Fruit fly (Drosophila melanogaster) whole organism, embryonic: ENCODE data around the gene CG15912.

ENCODE experiments used
- Atf6 ChIP-seq: fragments of 200-800 bp; sonication (Bioruptor generic); IDR thresholded peaks from 2 replicates; pipeline ENCODE4 v1.3.6; 2022; ENCODE audit warnings: missing biosample characterization, missing genetic modification characterization
- CG10209 ChIP-seq: fragments of 200-800 bp; sonication (Bioruptor generic); optimal IDR thresholded peaks from 3 replicates; lab custom pipeline; 2017; ENCODE audit warnings: missing biosample characterization, mild to moderate bottlenecking, missing genetic modification characterization, missing genetic modification reagents
- CG10267 ChIP-seq: fragments of 200-800 bp; sonication (Bioruptor generic); optimal IDR thresholded peaks from 2 replicates; lab custom pipeline; 2018; ENCODE audit warnings: missing biosample characterization, mild to moderate bottlenecking, missing genetic modification characterization, moderate library complexity
- CG10321 ChIP-seq: fragments of 200-800 bp; sonication (Bioruptor generic); IDR thresholded peaks from 2 replicates; pipeline ENCODE4 v1.3.6; 2022; ENCODE audit warnings: missing biosample characterization, missing genetic modification characterization
- CG10366 ChIP-seq: fragments of 200-800 bp; sonication (Bioruptor generic); IDR thresholded peaks from 2 replicates; pipeline ENCODE4 v1.3.6; 2022; ENCODE audit warnings: missing biosample characterization, missing genetic modification characterization
- CG10543 ChIP-seq: fragments of 200-800 bp; sonication (Bioruptor generic); optimal IDR thresholded peaks from 3 replicates; lab custom pipeline; 2017; ENCODE audit warnings: missing biosample characterization, mild to moderate bottlenecking, missing genetic modification characterization, moderate library complexity
- CG10565 ChIP-seq: fragments of 200-800 bp; sonication (Bioruptor generic); optimal IDR thresholded peaks from 3 replicates; lab custom pipeline; 2016; ENCODE audit warnings: missing biosample characterization, mild to moderate bottlenecking, missing genetic modification characterization
- CG12942 ChIP-seq: fragments of 200-800 bp; sonication (Bioruptor generic); optimal IDR thresholded peaks from 3 replicates; lab custom pipeline; 2016; ENCODE audit warnings: missing biosample characterization, missing genetic modification characterization
- CG13775 ChIP-seq: fragments of 200-800 bp; sonication (Bioruptor generic); optimal IDR thresholded peaks from 3 replicates; lab custom pipeline; 2017; ENCODE audit warnings: missing biosample characterization, mild to moderate bottlenecking, missing genetic modification characterization
- CG14710 ChIP-seq: fragments of 200-800 bp; sonication (Bioruptor generic); optimal IDR thresholded peaks from 3 replicates; lab custom pipeline; 2019; ENCODE audit warnings: missing biosample characterization, mild to moderate bottlenecking, missing genetic modification characterization, moderate library complexity
- CG16815 ChIP-seq: fragments of 200-800 bp; sonication (Bioruptor generic); optimal IDR thresholded peaks from 3 replicates; lab custom pipeline; 2017; ENCODE audit warnings: missing biosample characterization, mild to moderate bottlenecking, missing genetic modification characterization
- CG17829 ChIP-seq: fragments of 200-800 bp; optimal IDR thresholded peaks from 2 replicates; lab custom pipeline; 2019; ENCODE audit warnings: missing biosample characterization, mild to moderate bottlenecking, missing genetic modification characterization, moderate library complexity
- CG2120 ChIP-seq: fragments of 200-800 bp; sonication (Bioruptor generic); optimal IDR thresholded peaks from 3 replicates; lab custom pipeline; 2016; ENCODE audit warnings: missing biosample characterization, missing genetic modification characterization
- CG2129 ChIP-seq: fragments of 200-800 bp; sonication (Bioruptor generic); IDR thresholded peaks from 2 replicates; pipeline ENCODE4 v1.3.6; 2022; ENCODE audit warnings: missing biosample characterization, missing genetic modification characterization; ENCODE audit not compliant: partially characterized antibody
- CG2199 ChIP-seq: fragments of 200-800 bp; sonication (Bioruptor generic); IDR thresholded peaks from 3 replicates; pipeline ENCODE4 v1.3.6; 2022; ENCODE audit warnings: missing biosample characterization, missing genetic modification characterization
- CG32767 ChIP-seq: fragments of 200-800 bp; sonication (Bioruptor generic); IDR thresholded peaks from 2 replicates; pipeline ENCODE4 v1.3.6; 2022; ENCODE audit warnings: missing biosample characterization, missing genetic modification characterization
- CG4360 ChIP-seq: fragments of 200-800 bp; sonication (Bioruptor generic); IDR thresholded peaks from 2 replicates; pipeline ENCODE4 v1.3.6; 2022; ENCODE audit warnings: missing biosample characterization, missing genetic modification characterization
- CG4617 ChIP-seq: fragments of 200-800 bp; sonication (Bioruptor generic); optimal IDR thresholded peaks from 3 replicates; lab custom pipeline; 2016; ENCODE audit warnings: missing biosample characterization, missing genetic modification characterization, borderline replicate concordance
- CG4730 ChIP-seq: fragments of 200-800 bp; sonication (Bioruptor generic); IDR thresholded peaks from 2 replicates; pipeline ENCODE4 v1.3.6; 2022; ENCODE audit warnings: missing biosample characterization, missing genetic modification characterization
- CG6175 ChIP-seq: fragments of 200-800 bp; sonication (Bioruptor generic); IDR thresholded peaks from 3 replicates; pipeline ENCODE4 v1.3.6; 2022; ENCODE audit warnings: missing biosample characterization, missing genetic modification characterization
- CG6791 ChIP-seq: fragments of 200-800 bp; sonication (Bioruptor generic); IDR thresholded peaks from 3 replicates; pipeline ENCODE4 v1.3.6; 2022; ENCODE audit warnings: missing biosample characterization, missing genetic modification characterization; ENCODE audit not compliant: partially characterized antibody
- CG7928 ChIP-seq: fragments of 200-800 bp; sonication (Bioruptor generic); optimal IDR thresholded peaks from 2 replicates; lab custom pipeline; 2017; ENCODE audit warnings: missing biosample characterization, mild to moderate bottlenecking, missing genetic modification characterization
- CG8089 ChIP-seq: fragments of 200-800 bp; sonication (Bioruptor generic); optimal IDR thresholded peaks from 3 replicates; lab custom pipeline; 2016; ENCODE audit warnings: missing biosample characterization, missing genetic modification characterization
- CG8478 ChIP-seq: fragments of >200 bp; optimal IDR thresholded peaks from 2 replicates; lab custom pipeline; 2018
- CG8944 ChIP-seq: fragments of 200-800 bp; sonication (Bioruptor generic); optimal IDR thresholded peaks from 3 replicates; lab custom pipeline; 2016; ENCODE audit warnings: missing biosample characterization, missing genetic modification characterization
- CG9727 ChIP-seq: fragments of 200-800 bp; sonication (Bioruptor generic); optimal IDR thresholded peaks from 3 replicates; lab custom pipeline; 2017; ENCODE audit warnings: missing biosample characterization, mild to moderate bottlenecking, missing genetic modification characterization
- CG9797 ChIP-seq: fragments of 200-800 bp; sonication (Bioruptor generic); optimal IDR thresholded peaks from 3 replicates; lab custom pipeline; 2018; ENCODE audit warnings: missing biosample characterization, mild to moderate bottlenecking, missing genetic modification characterization
- CG9932 ChIP-seq: fragments of 200-800 bp; sonication (Bioruptor generic); IDR thresholded peaks from 2 replicates; pipeline ENCODE4 v1.3.6; 2022; ENCODE audit warnings: missing biosample characterization, missing genetic modification characterization
- Camta ChIP-seq: fragments of 200-800 bp; sonication (Bioruptor generic); optimal IDR thresholded peaks from 2 replicates; lab custom pipeline; 2016; ENCODE audit warnings: missing biosample characterization, missing genetic modification characterization
- Ets97D ChIP-seq: fragments of 200-800 bp; sonication (Bioruptor generic); optimal IDR thresholded peaks from 3 replicates; lab custom pipeline; 2016; ENCODE audit warnings: missing biosample characterization, missing genetic modification characterization
- Kr ChIP-seq: fragments of 200-800 bp; sonication (Bioruptor generic); optimal IDR thresholded peaks from 2 replicates; lab custom pipeline; 2017; ENCODE audit warnings: missing biosample characterization, mild to moderate bottlenecking, missing genetic modification characterization
- Mad ChIP-seq: fragments of 200-800 bp; sonication (Bioruptor generic); optimal IDR thresholded peaks from 2 replicates; lab custom pipeline; 2016; ENCODE audit warnings: missing biosample characterization, missing genetic modification characterization
- Mes4 ChIP-seq: fragments of 200-800 bp; sonication (Bioruptor generic); optimal IDR thresholded peaks from 2 replicates; lab custom pipeline; 2016; ENCODE audit warnings: missing biosample characterization, missing genetic modification characterization
- NfI ChIP-seq: fragments of 200-800 bp; sonication (Bioruptor generic); optimal IDR thresholded peaks from 3 replicates; lab custom pipeline; 2018; ENCODE audit warnings: missing biosample characterization, mild to moderate bottlenecking, missing genetic modification characterization, moderate library complexity
- Oli ChIP-seq: fragments of 200-800 bp; sonication (Bioruptor generic); optimal IDR thresholded peaks from 2 replicates; lab custom pipeline; 2018; ENCODE audit warnings: missing biosample characterization, mild to moderate bottlenecking, missing genetic modification characterization, moderate library complexity
- Poxn ChIP-seq: fragments of 200-800 bp; sonication (Bioruptor generic); IDR thresholded peaks from 2 replicates; pipeline ENCODE4 v1.3.6; 2022; ENCODE audit warnings: missing biosample characterization, missing genetic modification characterization
- Sry-δ ChIP-seq: fragments of 200-800 bp; sonication (Bioruptor generic); optimal IDR thresholded peaks from 2 replicates; lab custom pipeline; 2016; ENCODE audit warnings: missing biosample characterization, missing genetic modification characterization
- ara ChIP-seq: fragments of 200-800 bp; sonication (Bioruptor generic); IDR thresholded peaks from 2 replicates; pipeline ENCODE4 v1.3.6; 2022; ENCODE audit warnings: missing biosample characterization, missing genetic modification characterization
- bigmax ChIP-seq: fragments of 200-800 bp; sonication (Bioruptor generic); optimal IDR thresholded peaks from 2 replicates; lab custom pipeline; 2018; ENCODE audit warnings: missing biosample characterization, mild to moderate bottlenecking, missing genetic modification characterization
- crc ChIP-seq: fragments of 200-800 bp; sonication (Bioruptor generic); optimal IDR thresholded peaks from 2 replicates; lab custom pipeline; 2016; ENCODE audit warnings: missing biosample characterization, missing genetic modification characterization
- croc ChIP-seq: fragments of 200-800 bp; sonication (Bioruptor generic); conservative IDR thresholded peaks from 3 replicates; pipeline ENCODE4 v1.3.6; 2022; ENCODE audit warnings: missing biosample characterization, missing genetic modification characterization
- disco-r ChIP-seq: fragments of 200-800 bp; sonication (Bioruptor generic); optimal IDR thresholded peaks from 2 replicates; lab custom pipeline; 2016; ENCODE audit warnings: missing biosample characterization, missing genetic modification characterization
- dm ChIP-seq: fragments of 200-800 bp; sonication (Bioruptor generic); optimal IDR thresholded peaks from 3 replicates; lab custom pipeline; 2016; ENCODE audit warnings: missing biosample characterization, missing genetic modification characterization
- dysf ChIP-seq: fragments of 200-800 bp; sonication (Bioruptor generic); IDR thresholded peaks from 3 replicates; pipeline ENCODE4 v1.3.6; 2022; ENCODE audit warnings: missing biosample characterization, missing genetic modification characterization
- knrl ChIP-seq: fragments of 200-800 bp; sonication (Bioruptor generic); IDR thresholded peaks from 3 replicates; pipeline ENCODE4 v1.3.6; 2022; ENCODE audit warnings: missing biosample characterization, missing genetic modification characterization; ENCODE audit not compliant: partially characterized antibody
- mirr ChIP-seq: fragments of 200-800 bp; sonication (Bioruptor generic); optimal IDR thresholded peaks from 3 replicates; lab custom pipeline; 2018; ENCODE audit warnings: missing biosample characterization, mild to moderate bottlenecking, missing genetic modification characterization
- pfk ChIP-seq: fragments of 200-800 bp; sonication (Bioruptor generic); optimal IDR thresholded peaks from 2 replicates; lab custom pipeline; 2018; ENCODE audit warnings: missing biosample characterization, mild to moderate bottlenecking, missing genetic modification characterization, moderate library complexity
- scrt ChIP-seq: fragments of 200-800 bp; sonication (Bioruptor generic); optimal IDR thresholded peaks from 2 replicates; lab custom pipeline; 2018; ENCODE audit warnings: missing biosample characterization, mild to moderate bottlenecking, missing genetic modification characterization, moderate library complexity
- sisA ChIP-seq: fragments of 200-800 bp; sonication (Bioruptor generic); IDR thresholded peaks from 2 replicates; pipeline ENCODE4 v1.3.6; 2022; ENCODE audit warnings: missing biosample characterization, missing genetic modification characterization
- ttk ChIP-seq: fragments of 200-800 bp; sonication (Bioruptor generic); IDR thresholded peaks from 2 replicates; pipeline ENCODE4 v2.1.2; 2022; ENCODE audit warnings: missing biosample characterization, missing genetic modification characterization
- yki ChIP-seq: fragments of >200 bp; optimal IDR thresholded peaks from 3 replicates; lab custom pipeline; 2018
- z ChIP-seq: fragments of 200-800 bp; sonication (Bioruptor generic); IDR thresholded peaks from 3 replicates; pipeline ENCODE4 v1.3.6; 2022; ENCODE audit warnings: missing biosample characterization, missing genetic modification characterization

The CG15912 gene

DNA sequence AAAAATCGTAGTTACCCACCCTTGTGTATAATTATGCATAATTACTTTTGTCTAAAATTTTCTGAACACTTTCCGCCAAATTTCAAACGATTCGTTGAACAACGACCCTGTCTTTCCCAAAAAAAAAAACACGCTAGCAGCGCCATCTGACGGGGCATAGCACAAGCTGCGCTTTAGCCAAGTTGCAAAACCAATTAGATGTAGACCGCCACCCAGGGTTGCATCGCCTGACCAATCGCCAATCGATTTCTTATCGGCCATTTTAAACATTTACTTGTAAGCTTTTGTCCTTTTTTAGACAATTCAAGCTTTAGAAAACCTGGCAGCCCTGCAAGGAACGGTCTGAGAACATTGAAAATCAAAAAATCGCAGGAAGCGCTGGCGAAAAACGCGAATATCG is 19.0 kb upstream of the CG15912 start, which contains the start of gene CG3556:
TSS of gene CG3556 (plus strand) at position 323 of the 400 bp plus-strand sequence.
- no peak for TF ChIP-seq CG4617 (GFP tag; lab: Kevin White, UChicago)
- TF ChIP-seq CG2199 (GFP tag; lab: Robert Waterston, UW), result no peak
- peak; percentile 48 for TF ChIP-seq CG9797
- peak; percentile 70 for TF ChIP-seq Sry-δ
- TF ChIP-seq ttk (GFP tag; lab: Robert Waterston, UW), result peak; percentile 47; the same call in 1 of the 2 replicates
- no peak for TF ChIP-seq crc (GFP tag; lab: Kevin White, UChicago)
- TF ChIP-seq CG14710 (tag; lab: Kevin White, UChicago), result peak; percentile 54
- TF ChIP-seq CG10565, result no peak
- 0 out of 2 replicates have a peak, but pooled peaks have one; percentile 30 for TF ChIP-seq Atf6 (GFP tag; lab: Robert Waterston, UW)
- no peak for TF ChIP-seq mirr
- peak; percentile 88 for TF ChIP-seq Ets97D (GFP tag; lab: Kevin White, UChicago)
- peak; percentile 23 for TF ChIP-seq CG10209 (GFP tag; lab: Kevin White, UChicago)
- TF ChIP-seq CG10267 (tag; lab: Kevin White, UChicago), result peak; percentile 50
- no peak for TF ChIP-seq CG17829 (tag; lab: Kevin White, UChicago)
- no peak for TF ChIP-seq CG4730 (GFP tag; lab: Robert Waterston, UW)
- peak; percentile 1 for TF ChIP-seq pfk (GFP tag; lab: Kevin White, UChicago)
- TF ChIP-seq CG4360, result peak; percentile 11; the same call in 1 of the 2 replicates
- TF ChIP-seq Oli (tag; lab: Kevin White, UChicago), result no peak
- peak; percentile 80 for TF ChIP-seq CG6791
- peak; percentile 11 for TF ChIP-seq Mad (GFP tag; lab: Kevin White, UChicago)
- TF ChIP-seq Camta (GFP tag; lab: Kevin White, UChicago), result no peak
- no peak for TF ChIP-seq CG8478 (lab: Kevin White, UChicago)
- no peak for TF ChIP-seq CG8089 (GFP tag; lab: Kevin White, UChicago)
- TF ChIP-seq croc (GFP tag; lab: Robert Waterston, UW), result no peak
- peak; percentile 48 for TF ChIP-seq CG9727 (GFP tag; lab: Kevin White, UChicago)
- TF ChIP-seq CG32767 (GFP tag; lab: Robert Waterston, UW), result no peak
- no peak for TF ChIP-seq scrt (GFP tag; lab: Kevin White, UChicago)
- 0 out of 3 replicates have a peak, but pooled peaks have one; percentile 35 for TF ChIP-seq CG6175 (GFP tag; lab: Robert Waterston, UW)
- TF ChIP-seq CG9932, result peak; percentile 61; the same call in 1 of the 2 replicates
- peak; percentile 8 for TF ChIP-seq CG12942
- TF ChIP-seq CG10366 (GFP tag; lab: Robert Waterston, UW), result peak; percentile 26; the same call in 1 of the 2 replicates
- peak; percentile 55; the same call in 2 of the 3 replicates for TF ChIP-seq dysf (GFP tag; lab: Robert Waterston, UW)
- TF ChIP-seq Poxn (GFP tag; lab: Robert Waterston, UW), result no peak
- peak; percentile 44 for TF ChIP-seq CG2120 (GFP tag; lab: Kevin White, UChicago)
- TF ChIP-seq knrl (GFP tag; lab: Robert Waterston, UW), result peak; percentile 58
- TF ChIP-seq z, result no peak
- no peak for TF ChIP-seq CG10321 (GFP tag; lab: Robert Waterston, UW)
- peak; percentile 37 for TF ChIP-seq CG13775 (GFP tag; lab: Kevin White, UChicago)
- peak; percentile 13 for TF ChIP-seq CG8944 (GFP tag; lab: Kevin White, UChicago)
- no peak for TF ChIP-seq CG2129 (GFP tag; lab: Robert Waterston, UW)
- no peak for TF ChIP-seq CG16815
- peak; percentile 40 for TF ChIP-seq Mes4
- TF ChIP-seq disco-r, result peak; percentile 10
- peak; percentile 47; the same call in 1 of the 2 replicates for TF ChIP-seq ara (GFP tag; lab: Robert Waterston, UW)
- TF ChIP-seq sisA (GFP tag; lab: Robert Waterston, UW), result peak; percentile 38; the same call in 1 of the 2 replicates
- no peak for TF ChIP-seq yki (lab: Kevin White, UChicago)
- TF ChIP-seq Kr, result no peak
- peak; percentile 68 for TF ChIP-seq CG7928 (GFP tag; lab: Kevin White, UChicago)
- no peak for TF ChIP-seq CG10543
- TF ChIP-seq bigmax (GFP tag; lab: Kevin White, UChicago), result no peak
- peak; percentile 50 for TF ChIP-seq dm
- peak; percentile 46 for TF ChIP-seq NfI (GFP tag; lab: Kevin White, UChicago)
